Fruit fly (Drosophila melanogaster) whole organism, embryonic: Measurements from ENCODE around the gene CG7329.

Experiments used
- Abd-B ChIP-seq: fragments of 200-800 bp; sonication (Bioruptor generic); optimal IDR thresholded peaks from 2 replicates; lab custom pipeline; 2018; ENCODE audit warnings: missing biosample characterization, mild to moderate bottlenecking, missing genetic modification characterization, moderate library complexity
- BEAF-32 ChIP-seq: fragments of 200-800 bp; sonication (Bioruptor generic); optimal IDR thresholded peaks from 3 replicates; lab custom pipeline; 2017; ENCODE audit warnings: missing biosample characterization, missing genetic modification characterization, mild to moderate bottlenecking, moderate library complexity, missing genetic modification reagents
- C15 ChIP-seq: fragments of 200-800 bp; sonication (Bioruptor generic); IDR thresholded peaks from 3 replicates; pipeline ENCODE4 v1.3.6; 2022; ENCODE audit warnings: missing biosample characterization, missing genetic modification characterization
- CG10209 ChIP-seq: fragments of 200-800 bp; sonication (Bioruptor generic); optimal IDR thresholded peaks from 3 replicates; lab custom pipeline; 2017; ENCODE audit warnings: missing biosample characterization, mild to moderate bottlenecking, missing genetic modification characterization, missing genetic modification reagents
- CG10959 ChIP-seq: fragments of 200-800 bp; sonication (Bioruptor generic); IDR thresholded peaks from 2 replicates; pipeline ENCODE4 v1.3.6; 2022; ENCODE audit warnings: missing biosample characterization, missing genetic modification characterization
- CG12219 ChIP-seq: fragments of 200-800 bp; sonication (Bioruptor generic); optimal IDR thresholded peaks from 3 replicates; lab custom pipeline; 2018; ENCODE audit warnings: missing biosample characterization, mild to moderate bottlenecking, missing genetic modification characterization
- CG12391 ChIP-seq: fragments of 200-800 bp; sonication (Bioruptor generic); optimal IDR thresholded peaks from 3 replicates; lab custom pipeline; 2018; ENCODE audit warnings: missing biosample characterization, mild to moderate bottlenecking, missing genetic modification characterization, moderate library complexity
- CG12769 ChIP-seq: fragments of 200-800 bp; sonication (Bioruptor generic); optimal IDR thresholded peaks from 2 replicates; lab custom pipeline; 2019; ENCODE audit warnings: missing biosample characterization, mild to moderate bottlenecking, missing genetic modification characterization, moderate library complexity
- CG1602 ChIP-seq: fragments of 200-800 bp; sonication (Bioruptor generic); optimal IDR thresholded peaks from 3 replicates; lab custom pipeline; 2016; ENCODE audit warnings: missing biosample characterization, missing genetic modification characterization
- CG16779 ChIP-seq: fragments of 200-800 bp; sonication (Bioruptor generic); IDR thresholded peaks from 2 replicates; pipeline ENCODE4 v1.3.6; 2022; ENCODE audit warnings: missing biosample characterization, missing genetic modification characterization
- CG17612 ChIP-seq: fragments of 200-800 bp; sonication (Bioruptor generic); IDR thresholded peaks from 2 replicates; pipeline ENCODE4 v1.3.6; 2022; ENCODE audit warnings: missing biosample characterization, missing genetic modification characterization
- CG17829 ChIP-seq: fragments of 200-800 bp; optimal IDR thresholded peaks from 2 replicates; lab custom pipeline; 2019; ENCODE audit warnings: missing biosample characterization, mild to moderate bottlenecking, missing genetic modification characterization, moderate library complexity
- CG18476 ChIP-seq: fragments of 200-800 bp; sonication (Bioruptor generic); optimal IDR thresholded peaks from 2 replicates; lab custom pipeline; 2016; ENCODE audit warnings: missing biosample characterization, mild to moderate bottlenecking, missing genetic modification characterization
- CG30020 ChIP-seq: fragments of 200-800 bp; optimal IDR thresholded peaks from 2 replicates; lab custom pipeline; 2019; ENCODE audit warnings: missing biosample characterization, mild to moderate bottlenecking, missing genetic modification characterization, moderate library complexity
- CG32772 ChIP-seq: fragments of 200-800 bp; sonication (Bioruptor generic); IDR thresholded peaks from 2 replicates; pipeline ENCODE4 v1.3.6; 2022; ENCODE audit warnings: missing biosample characterization, missing genetic modification characterization
- CG3838 ChIP-seq: fragments of 200-800 bp; sonication (Bioruptor generic); optimal IDR thresholded peaks from 3 replicates; lab custom pipeline; 2016; ENCODE audit warnings: missing biosample characterization, missing genetic modification characterization
- CG3847 ChIP-seq: fragments of 200-800 bp; sonication (Bioruptor generic); IDR thresholded peaks from 2 replicates; pipeline ENCODE4 v1.3.6; 2022; ENCODE audit warnings: missing biosample characterization, missing genetic modification characterization
- CG4328 ChIP-seq: fragments of 200-800 bp; sonication (Bioruptor generic); optimal IDR thresholded peaks from 3 replicates; lab custom pipeline; 2017; ENCODE audit warnings: missing biosample characterization, missing genetic modification reagents, missing genetic modification characterization
- CG43689 ChIP-seq: fragments of 200-800 bp; sonication (Bioruptor generic); IDR thresholded peaks from 2 replicates; pipeline ENCODE4 v1.3.6; 2022; ENCODE audit warnings: missing biosample characterization, missing genetic modification characterization
- CG5245 ChIP-seq: fragments of 200-800 bp; sonication (Bioruptor generic); optimal IDR thresholded peaks from 3 replicates; lab custom pipeline; 2016; ENCODE audit warnings: missing biosample characterization, missing genetic modification characterization
- CG8388 ChIP-seq: fragments of 200-800 bp; sonication (Bioruptor generic); optimal IDR thresholded peaks from 2 replicates; lab custom pipeline; 2019; ENCODE audit warnings: missing biosample characterization, mild to moderate bottlenecking, missing genetic modification characterization, moderate library complexity
- CG8478 ChIP-seq: fragments of >200 bp; optimal IDR thresholded peaks from 2 replicates; lab custom pipeline; 2018
- CG8924 ChIP-seq: fragments of 200-800 bp; optimal IDR thresholded peaks from 3 replicates; lab custom pipeline; 2019; ENCODE audit warnings: missing biosample characterization, mild to moderate bottlenecking, missing genetic modification characterization, moderate library complexity
- Dad ChIP-seq: fragments of 200-800 bp; sonication (Bioruptor generic); optimal IDR thresholded peaks from 3 replicates; lab custom pipeline; 2016; ENCODE audit warnings: missing biosample characterization, missing genetic modification characterization
- Dfd ChIP-seq, 2 experiments: fragments of >200 bp; optimal IDR thresholded peaks; 2 replicates each; lab custom pipeline; 2017; ENCODE audit warnings: missing biosample characterization in 2 of 2, missing genetic modification characterization in 2 of 2
- E2f2 ChIP-seq: fragments of 200-800 bp; sonication (Bioruptor generic); IDR thresholded peaks from 2 replicates; pipeline ENCODE4 v1.3.6; 2022; ENCODE audit warnings: missing biosample characterization, missing genetic modification characterization
- Elba2 ChIP-seq: fragments of 200-800 bp; sonication (Bioruptor generic); optimal IDR thresholded peaks from 3 replicates; lab custom pipeline; 2016; ENCODE audit warnings: missing biosample characterization, missing genetic modification characterization
- Jarid2 ChIP-seq: fragments of 200-800 bp; sonication (Bioruptor generic); optimal IDR thresholded peaks from 3 replicates; lab custom pipeline; 2017; ENCODE audit warnings: mild to moderate bottlenecking, missing biosample characterization, missing genetic modification reagents, missing genetic modification characterization
- Lim3 ChIP-seq: fragments of 200-800 bp; sonication (Bioruptor generic); IDR thresholded peaks from 2 replicates; pipeline ENCODE4 v1.3.6; 2022; ENCODE audit warnings: missing biosample characterization, missing genetic modification characterization
- Meics ChIP-seq: fragments of 200-800 bp; sonication (Bioruptor generic); optimal IDR thresholded peaks from 2 replicates; lab custom pipeline; 2017; ENCODE audit warnings: missing biosample characterization, mild to moderate bottlenecking, missing genetic modification characterization
- Mrtf ChIP-seq: fragments of 200-800 bp; sonication (Bioruptor generic); IDR thresholded peaks from 3 replicates; pipeline ENCODE4 v1.3.6; 2022; ENCODE audit warnings: missing biosample characterization, missing genetic modification characterization
- NC2β ChIP-seq: fragments of 200-800 bp; sonication (Bioruptor generic); optimal IDR thresholded peaks from 2 replicates; lab custom pipeline; 2016; ENCODE audit warnings: missing biosample characterization, missing genetic modification characterization
- Nf-YA ChIP-seq: fragments of 200-800 bp; sonication (Bioruptor generic); IDR thresholded peaks from 2 replicates; pipeline ENCODE4 v1.3.6; 2022; ENCODE audit warnings: missing biosample characterization, missing genetic modification characterization
- Vsx1 ChIP-seq: fragments of 200-800 bp; sonication (Bioruptor generic); optimal IDR thresholded peaks from 2 replicates; lab custom pipeline; 2017; ENCODE audit warnings: missing biosample characterization, mild to moderate bottlenecking, missing genetic modification characterization, missing genetic modification reagents
- cas ChIP-seq: fragments of 200-800 bp; sonication (Bioruptor generic); IDR thresholded peaks from 2 replicates; pipeline ENCODE4 v1.3.6; 2022; ENCODE audit warnings: missing biosample characterization, missing genetic modification characterization
- ci ChIP-seq: fragments of 200-800 bp; sonication (Bioruptor generic); IDR thresholded peaks from 3 replicates; pipeline ENCODE4 v1.3.6; 2022; ENCODE audit warnings: missing biosample characterization, missing genetic modification characterization
- dmrt11E ChIP-seq: fragments of 200-800 bp; sonication (Bioruptor generic); optimal IDR thresholded peaks from 3 replicates; lab custom pipeline; 2018; ENCODE audit warnings: missing biosample characterization, mild to moderate bottlenecking, missing genetic modification characterization, moderate library complexity
- eve ChIP-seq, 2 experiments: fragments of >200 bp; optimal IDR thresholded peaks; 2 replicates each; lab custom pipeline; 2017; ENCODE audit warnings: missing biosample characterization in 2 of 2, missing genetic modification characterization in 2 of 2
- fu2 ChIP-seq: fragments of 200-800 bp; sonication (Bioruptor generic); optimal IDR thresholded peaks from 2 replicates; lab custom pipeline; 2016; ENCODE audit warnings: missing biosample characterization, missing genetic modification characterization
- hkb ChIP-seq, 2 experiments: fragments of 200-800 bp in 1 of 2; fragments of >200 bp in 1 of 2; sonication (Bioruptor generic) in 1 of 2; IDR thresholded peaks in 1 of 2; optimal IDR thresholded peaks in 1 of 2; 2 replicates each; pipeline versions ENCODE4 v1.3.6 to Lab custom; 2017 to 2022; ENCODE audit warnings: missing biosample characterization in 1 of 2, missing genetic modification characterization in 1 of 2
- inv ChIP-seq: fragments of 200-800 bp; sonication (Bioruptor generic); IDR thresholded peaks from 2 replicates; pipeline ENCODE4 v1.3.6; 2022; ENCODE audit warnings: missing biosample characterization, missing genetic modification characterization; ENCODE audit not compliant: partially characterized antibody
- luna ChIP-seq: fragments of 200-800 bp; sonication (Bioruptor generic); optimal IDR thresholded peaks from 2 replicates; lab custom pipeline; 2016; ENCODE audit warnings: missing biosample characterization, missing genetic modification characterization
- mld ChIP-seq: fragments of 200-800 bp; sonication (Bioruptor generic); IDR thresholded peaks from 3 replicates; pipeline ENCODE4 v1.3.6; 2022; ENCODE audit warnings: missing biosample characterization, missing genetic modification characterization; ENCODE audit not compliant: partially characterized antibody
- pnt ChIP-seq: fragments of 200-800 bp; sonication (Bioruptor generic); optimal IDR thresholded peaks from 3 replicates; lab custom pipeline; 2016; ENCODE audit warnings: missing biosample characterization, missing genetic modification characterization
- pum ChIP-seq: fragments of 200-800 bp; sonication (Bioruptor generic); optimal IDR thresholded peaks from 2 replicates; lab custom pipeline; 2016; ENCODE audit warnings: missing biosample characterization, missing genetic modification characterization
- sc ChIP-seq, 3 experiments: fragments of >200 bp in 2 of 3; fragments of 200-800 bp in 1 of 3; sonication (Bioruptor generic) in 1 of 3; optimal IDR thresholded peaks; 2 replicates in 2 of 3; 3 replicates in 1 of 3; lab custom pipeline; 2017; ENCODE audit warnings: mild to moderate bottlenecking in 1 of 3, missing biosample characterization in 1 of 3, missing genetic modification characterization in 1 of 3, missing genetic modification reagents in 1 of 3
- ssp ChIP-seq: fragments of 200-800 bp; sonication (Bioruptor generic); IDR thresholded peaks from 2 replicates; pipeline ENCODE4 v1.3.6; 2022; ENCODE audit warnings: missing biosample characterization, missing genetic modification characterization
- unpg ChIP-seq: fragments of 200-800 bp; sonication (Bioruptor generic); optimal IDR thresholded peaks from 3 replicates; lab custom pipeline; 2018; ENCODE audit warnings: missing biosample characterization, mild to moderate bottlenecking, missing genetic modification characterization, moderate library complexity
- wor ChIP-seq: fragments of 200-800 bp; sonication (Bioruptor generic); IDR thresholded peaks from 2 replicates; pipeline ENCODE4 v1.3.6; 2022; ENCODE audit warnings: missing biosample characterization, missing genetic modification characterization

CG7329 gene

DNA sequence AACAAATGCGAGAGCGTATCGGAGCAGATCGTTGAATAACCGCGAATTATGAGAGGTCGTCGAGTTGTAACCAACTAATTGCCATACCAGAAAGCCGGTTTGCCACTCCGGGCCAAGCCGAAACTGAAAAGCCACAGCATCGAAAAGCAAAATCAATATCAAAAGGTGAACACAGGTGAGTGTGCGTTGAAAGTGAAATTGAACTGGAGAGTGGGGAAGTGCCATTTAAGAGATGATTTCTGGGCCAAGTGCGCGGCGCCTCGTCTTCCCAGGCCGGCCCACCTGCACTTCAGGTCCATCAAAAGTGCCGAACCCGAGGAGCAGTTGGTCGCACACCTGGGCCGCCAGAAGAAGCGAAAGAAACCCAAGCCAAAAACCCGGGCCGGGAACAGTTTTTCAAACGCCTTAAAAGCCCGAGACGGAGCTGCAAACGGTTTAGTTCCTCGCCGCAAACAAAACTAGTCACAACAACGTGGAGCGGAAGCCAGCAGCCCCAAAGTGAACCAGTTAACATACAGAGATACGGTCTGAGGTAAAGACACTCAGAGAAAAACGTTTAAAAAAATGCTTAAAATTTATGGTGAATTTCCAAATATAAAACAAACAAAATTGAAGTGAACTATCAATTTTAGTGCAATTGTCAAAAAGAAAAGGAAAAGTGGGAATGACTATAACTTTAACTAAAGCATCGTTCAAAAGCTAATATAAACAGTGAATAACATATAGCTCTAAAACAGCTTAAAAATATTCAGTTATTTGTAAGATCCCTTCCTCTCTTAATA is 38.9 kb upstream of the CG7329 start, which contains the start of gene CG17104 (continued):
- no peak for TF ChIP-seq wor (GFP tag; lab: Robert Waterston, UW)
- no peak for TF ChIP-seq C15 (GFP tag; lab: Robert Waterston, UW)
- TF ChIP-seq CG12391 (tag; lab: Kevin White, UChicago), result peak; percentile 28
- TF ChIP-seq Abd-B, result no peak
- no peak for TF ChIP-seq dmrt11E (tag; lab: Kevin White, UChicago)
- TF ChIP-seq pnt (GFP tag; lab: Kevin White, UChicago), result no peak
- TF ChIP-seq CG12769, result no peak
- no peak for TF ChIP-seq CG1602 (GFP tag; lab: Kevin White, UChicago)
- TF ChIP-seq inv (GFP tag; lab: Robert Waterston, UW), result no peak
- TF ChIP-seq E2f2 (GFP tag; lab: Robert Waterston, UW), result no peak; the same call in 1 of the 2 replicates
- TF ChIP-seq CG43689 (GFP tag; lab: Robert Waterston, UW), result no peak
- no peak for TF ChIP-seq CG8478 (lab: Kevin White, UChicago)
- TF ChIP-seq Nf-YA (GFP tag; lab: Robert Waterston, UW), result no peak
- no peak for TF ChIP-seq CG32772 (GFP tag; lab: Robert Waterston, UW)
- no peak for TF ChIP-seq CG10209 (GFP tag; lab: Kevin White, UChicago)
- no peak for TF ChIP-seq CG8388 (GFP tag; lab: Kevin White, UChicago)
- no peak for TF ChIP-seq Elba2 (GFP tag; lab: Kevin White, UChicago)
- TF ChIP-seq luna (GFP tag; lab: Kevin White, UChicago), result no peak
- no peak for TF ChIP-seq pum (GFP tag; lab: Kevin White, UChicago)
- TF ChIP-seq CG4328, result no peak
- no peak for TF ChIP-seq CG10959 (GFP tag; lab: Robert Waterston, UW)
- TF ChIP-seq CG16779 (GFP tag; lab: Robert Waterston, UW), result no peak
- TF ChIP-seq Meics, result peak; percentile 36
- TF ChIP-seq Jarid2 (GFP tag; lab: Kevin White, UChicago), result peak; percentile 7
- no peak for TF ChIP-seq CG17612 (GFP tag; lab: Robert Waterston, UW)
- TF ChIP-seq Lim3 (GFP tag; lab: Robert Waterston, UW), result no peak
- no peak for TF ChIP-seq CG5245
- no peak for TF ChIP-seq sc (optimal IDR thresholded peaks at IDR 0.05; lab: Kevin White, UChicago)
- TF ChIP-seq sc (GFP tag; optimal IDR thresholded peaks at IDR 0.05; lab: Kevin White, UChicago), result no peak
- no peak for TF ChIP-seq mld (GFP tag; lab: Robert Waterston, UW)
- TF ChIP-seq CG3838 (GFP tag; lab: Kevin White, UChicago), result no peak
- TF ChIP-seq NC2β (GFP tag; lab: Kevin White, UChicago), result no peak
- no peak for TF ChIP-seq Dfd (GFP tag; optimal IDR thresholded peaks at IDR 0.05; lab: Kevin White, UChicago)
- no peak for TF ChIP-seq CG30020 (tag; lab: Kevin White, UChicago)
- 0 out of 3 replicates have a peak, but pooled peaks have one; percentile 14 for TF ChIP-seq ci
- TF ChIP-seq CG12219, result no peak
- peak; percentile 25 for TF ChIP-seq CG8924 (tag; lab: Kevin White, UChicago)
- no peak for TF ChIP-seq BEAF-32
- TF ChIP-seq CG17829 (tag; lab: Kevin White, UChicago), result no peak
- TF ChIP-seq eve (GFP tag; optimal IDR thresholded peaks at IDR 0.05; lab: Kevin White, UChicago), result no peak
- TF ChIP-seq CG3847, result 0 out of 2 replicates have a peak, but pooled peaks have one; percentile 21
- TF ChIP-seq Vsx1, result no peak
- no peak for TF ChIP-seq ssp (GFP tag; lab: Robert Waterston, UW)
- no peak for TF ChIP-seq Mrtf
- TF ChIP-seq CG18476 (GFP tag; lab: Kevin White, UChicago), result no peak
- TF ChIP-seq cas (GFP tag; lab: Robert Waterston, UW), result no peak
- TF ChIP-seq fu2 (GFP tag; lab: Kevin White, UChicago), result no peak
- no peak for TF ChIP-seq Dad (GFP tag; lab: Kevin White, UChicago)
- peak; percentile 48 for TF ChIP-seq unpg (GFP tag; lab: Kevin White, UChicago)
- no peak for TF ChIP-seq hkb (optimal IDR thresholded peaks at IDR 0.05; lab: Kevin White, UChicago)
- TF ChIP-seq hkb (GFP tag; IDR thresholded peaks at IDR 0.05; lab: Robert Waterston, UW), result peak; percentile 49; the same call in 1 of the 2 replicates
